Fruit fly (Drosophila melanogaster) whole organism, embryonic: ENCODE data around the gene Fer3HCH.
A peak's percentile ranks its signal among the peaks of the same experiment; 100 is the strongest.

Experiments
- Adf1 ChIP-seq: fragments of 200-800 bp; sonication (Bioruptor generic); IDR thresholded peaks from 2 replicates; pipeline ENCODE4 v1.3.6; 2022; ENCODE audit warnings: missing biosample characterization, missing genetic modification characterization
- Antp ChIP-seq: fragments of 200-800 bp; sonication (Bioruptor generic); optimal IDR thresholded peaks from 3 replicates; lab custom pipeline; 2016; ENCODE audit warnings: missing biosample characterization, missing genetic modification characterization
- Atf3 ChIP-seq: fragments of 200-800 bp; sonication (Bioruptor generic); optimal IDR thresholded peaks from 3 replicates; lab custom pipeline; 2016; ENCODE audit warnings: missing biosample characterization, missing genetic modification characterization
- CG10209 ChIP-seq: fragments of 200-800 bp; sonication (Bioruptor generic); optimal IDR thresholded peaks from 3 replicates; lab custom pipeline; 2017; ENCODE audit warnings: missing biosample characterization, mild to moderate bottlenecking, missing genetic modification characterization, missing genetic modification reagents
- CG10462 ChIP-seq: fragments of 200-800 bp; sonication (Bioruptor generic); optimal IDR thresholded peaks from 2 replicates; lab custom pipeline; 2016; ENCODE audit warnings: missing biosample characterization, missing genetic modification characterization
- CG12104 ChIP-seq: fragments of 200-800 bp; sonication (Bioruptor generic); optimal IDR thresholded peaks from 3 replicates; lab custom pipeline; 2016; ENCODE audit warnings: missing biosample characterization, missing genetic modification characterization
- CG12236 ChIP-seq: fragments of 200-800 bp; sonication (Bioruptor generic); optimal IDR thresholded peaks from 2 replicates; lab custom pipeline; 2016; ENCODE audit warnings: missing biosample characterization, missing genetic modification characterization
- CG12659 ChIP-seq: fragments of 200-800 bp; sonication (Bioruptor generic); optimal IDR thresholded peaks from 3 replicates; lab custom pipeline; 2017; ENCODE audit warnings: mild to moderate bottlenecking, missing biosample characterization, missing genetic modification reagents, missing genetic modification characterization
- CG13287 ChIP-seq: fragments of 200-800 bp; sonication (Bioruptor generic); IDR thresholded peaks from 2 replicates; pipeline ENCODE4 v1.3.6; 2022; ENCODE audit warnings: missing biosample characterization, missing genetic modification characterization; ENCODE audit not compliant: partially characterized antibody
- CG14050 ChIP-seq: fragments of 200-800 bp; sonication (Bioruptor generic); IDR thresholded peaks from 3 replicates; pipeline ENCODE4 v1.3.6; 2022; ENCODE audit warnings: missing biosample characterization, missing genetic modification characterization
- CG1603 ChIP-seq: fragments of 200-800 bp; sonication (Bioruptor generic); optimal IDR thresholded peaks from 2 replicates; lab custom pipeline; 2019; ENCODE audit warnings: missing biosample characterization, mild to moderate bottlenecking, missing genetic modification characterization, moderate library complexity
- CG17829 ChIP-seq: fragments of 200-800 bp; optimal IDR thresholded peaks from 2 replicates; lab custom pipeline; 2019; ENCODE audit warnings: missing biosample characterization, mild to moderate bottlenecking, missing genetic modification characterization, moderate library complexity
- CG18011 ChIP-seq: fragments of 200-800 bp; sonication (Bioruptor generic); optimal IDR thresholded peaks from 2 replicates; lab custom pipeline; 2017; ENCODE audit warnings: missing biosample characterization, missing genetic modification characterization, mild to moderate bottlenecking, moderate library complexity, missing genotype
- CG18619 ChIP-seq: fragments of 200-800 bp; sonication (Bioruptor generic); optimal IDR thresholded peaks from 3 replicates; lab custom pipeline; 2017; ENCODE audit warnings: missing biosample characterization, mild to moderate bottlenecking, missing genetic modification characterization
- CG33557 ChIP-seq: fragments of 200-800 bp; sonication (Bioruptor generic); optimal IDR thresholded peaks from 2 replicates; lab custom pipeline; 2019; ENCODE audit warnings: missing biosample characterization, mild to moderate bottlenecking, missing genetic modification characterization, moderate library complexity
- CG4730 ChIP-seq: fragments of 200-800 bp; sonication (Bioruptor generic); IDR thresholded peaks from 2 replicates; pipeline ENCODE4 v1.3.6; 2022; ENCODE audit warnings: missing biosample characterization, missing genetic modification characterization
- CG5953 ChIP-seq: fragments of 200-800 bp; sonication (Bioruptor generic); IDR thresholded peaks from 2 replicates; pipeline ENCODE4 v1.3.6; 2022; ENCODE audit warnings: missing biosample characterization, missing genetic modification characterization
- CG6254 ChIP-seq: fragments of 200-800 bp; sonication (Bioruptor generic); optimal IDR thresholded peaks from 3 replicates; lab custom pipeline; 2017; ENCODE audit warnings: mild to moderate bottlenecking, missing biosample characterization, missing genetic modification reagents, missing genetic modification characterization
- CG6813 ChIP-seq: fragments of 200-800 bp; sonication (Bioruptor generic); optimal IDR thresholded peaks from 2 replicates; lab custom pipeline; 2017; ENCODE audit warnings: missing biosample characterization, missing genetic modification characterization, mild to moderate bottlenecking, moderate library complexity, missing genetic modification reagents
- CG7357 ChIP-seq: fragments of 200-800 bp; sonication (Bioruptor generic); IDR thresholded peaks from 3 replicates; pipeline ENCODE4 v1.3.6; 2022; ENCODE audit warnings: missing biosample characterization, missing genetic modification characterization
- Dad ChIP-seq: fragments of 200-800 bp; sonication (Bioruptor generic); optimal IDR thresholded peaks from 3 replicates; lab custom pipeline; 2016; ENCODE audit warnings: missing biosample characterization, missing genetic modification characterization
- Elba2 ChIP-seq: fragments of 200-800 bp; sonication (Bioruptor generic); optimal IDR thresholded peaks from 3 replicates; lab custom pipeline; 2016; ENCODE audit warnings: missing biosample characterization, missing genetic modification characterization
- Ets97D ChIP-seq: fragments of 200-800 bp; sonication (Bioruptor generic); optimal IDR thresholded peaks from 3 replicates; lab custom pipeline; 2016; ENCODE audit warnings: missing biosample characterization, missing genetic modification characterization
- Fer1 ChIP-seq: fragments of 200-800 bp; sonication (Bioruptor generic); optimal IDR thresholded peaks from 2 replicates; lab custom pipeline; 2017; ENCODE audit warnings: missing biosample characterization, mild to moderate bottlenecking, missing genetic modification characterization
- Gsc ChIP-seq: fragments of 200-800 bp; sonication (Bioruptor generic); IDR thresholded peaks from 2 replicates; pipeline ENCODE4 v1.3.6; 2022; ENCODE audit warnings: missing biosample characterization, missing genetic modification characterization
- Lpt ChIP-seq: fragments of >200 bp; optimal IDR thresholded peaks from 2 replicates; lab custom pipeline; 2018; ENCODE audit warnings: missing biosample characterization, missing genetic modification characterization
- Meics ChIP-seq: fragments of 200-800 bp; sonication (Bioruptor generic); optimal IDR thresholded peaks from 2 replicates; lab custom pipeline; 2017; ENCODE audit warnings: missing biosample characterization, mild to moderate bottlenecking, missing genetic modification characterization
- NFAT ChIP-seq: fragments of 200-800 bp; sonication (Bioruptor generic); IDR thresholded peaks from 2 replicates; pipeline ENCODE4 v1.3.6; 2022; ENCODE audit warnings: missing biosample characterization, missing genetic modification characterization
- Sry-β ChIP-seq: fragments of 200-800 bp; sonication (Bioruptor generic); optimal IDR thresholded peaks from 2 replicates; lab custom pipeline; 2018; ENCODE audit warnings: missing biosample characterization, mild to moderate bottlenecking, missing genetic modification characterization, moderate library complexity
- al ChIP-seq: fragments of 200-800 bp; sonication (Bioruptor generic); IDR thresholded peaks from 2 replicates; pipeline ENCODE4 v1.3.6; 2022; ENCODE audit warnings: missing biosample characterization, missing genetic modification characterization
- ash1 ChIP-seq: fragments of 200-800 bp; sonication (Bioruptor generic); optimal IDR thresholded peaks from 2 replicates; lab custom pipeline; 2018; ENCODE audit warnings: missing biosample characterization, mild to moderate bottlenecking, missing genetic modification characterization
- btn ChIP-seq: fragments of 200-800 bp; sonication (Bioruptor generic); optimal IDR thresholded peaks from 2 replicates; lab custom pipeline; 2016; ENCODE audit warnings: missing biosample characterization, missing genetic modification characterization
- chif ChIP-seq, 2 experiments: fragments of 200-800 bp; sonication (Bioruptor generic); optimal IDR thresholded peaks; 3 replicates each; lab custom pipeline; 2016; ENCODE audit warnings: missing biosample characterization in 2 of 2, missing genetic modification characterization in 2 of 2
- eyg ChIP-seq: fragments of 200-800 bp; sonication (Bioruptor generic); optimal IDR thresholded peaks from 3 replicates; lab custom pipeline; 2016; ENCODE audit warnings: missing biosample characterization, missing genetic modification characterization
- ftz-f1 ChIP-seq: fragments of 200-800 bp; sonication (Bioruptor generic); optimal IDR thresholded peaks from 2 replicates; lab custom pipeline; 2016; ENCODE audit warnings: missing biosample characterization, missing genetic modification characterization
- ind ChIP-seq: fragments of 200-800 bp; sonication (Bioruptor generic); optimal IDR thresholded peaks from 3 replicates; lab custom pipeline; 2016; ENCODE audit warnings: missing biosample characterization, missing genetic modification characterization
- kay ChIP-seq: fragments of 200-800 bp; sonication (Bioruptor generic); optimal IDR thresholded peaks from 2 replicates; lab custom pipeline; 2016; ENCODE audit warnings: missing biosample characterization, missing genetic modification characterization
- mirr ChIP-seq: fragments of 200-800 bp; sonication (Bioruptor generic); optimal IDR thresholded peaks from 3 replicates; lab custom pipeline; 2018; ENCODE audit warnings: missing biosample characterization, mild to moderate bottlenecking, missing genetic modification characterization
- oc ChIP-seq: fragments of 200-800 bp; sonication (Bioruptor generic); optimal IDR thresholded peaks from 2 replicates; lab custom pipeline; 2018; ENCODE audit warnings: missing biosample characterization, mild to moderate bottlenecking, missing genetic modification characterization, moderate library complexity
- odd ChIP-seq: fragments of 200-800 bp; sonication (Bioruptor generic); optimal IDR thresholded peaks from 2 replicates; lab custom pipeline; 2017; ENCODE audit warnings: missing biosample characterization, mild to moderate bottlenecking, missing genetic modification characterization
- onecut ChIP-seq: fragments of 200-800 bp; sonication (Bioruptor generic); IDR thresholded peaks from 2 replicates; pipeline ENCODE4 v1.3.6; 2022; ENCODE audit warnings: missing biosample characterization, missing genetic modification characterization
- org-1 ChIP-seq: fragments of 200-800 bp; sonication (Bioruptor generic); optimal IDR thresholded peaks from 2 replicates; lab custom pipeline; 2017; ENCODE audit warnings: missing biosample characterization, missing genetic modification characterization
- otp ChIP-seq: fragments of 200-800 bp; sonication (Bioruptor generic); IDR thresholded peaks from 3 replicates; pipeline ENCODE4, ENCODE4 v1.3.6; 2022; ENCODE audit warnings: missing biosample characterization, missing genetic modification characterization
- pum ChIP-seq: fragments of 200-800 bp; sonication (Bioruptor generic); optimal IDR thresholded peaks from 2 replicates; lab custom pipeline; 2016; ENCODE audit warnings: missing biosample characterization, missing genetic modification characterization
- schlank ChIP-seq: fragments of 200-800 bp; sonication (Bioruptor generic); optimal IDR thresholded peaks from 2 replicates; lab custom pipeline; 2018; ENCODE audit warnings: missing biosample characterization, mild to moderate bottlenecking, missing genetic modification characterization
- sqz ChIP-seq: fragments of 200-800 bp; sonication (Bioruptor generic); optimal IDR thresholded peaks from 3 replicates; lab custom pipeline; 2018; ENCODE audit warnings: missing biosample characterization, mild to moderate bottlenecking, missing genetic modification characterization
- stc ChIP-seq: fragments of 200-800 bp; sonication (Bioruptor generic); IDR thresholded peaks from 2 replicates; pipeline ENCODE4 v1.3.6; 2022; ENCODE audit warnings: missing biosample characterization, missing genetic modification characterization
- wdn ChIP-seq: fragments of 200-800 bp; sonication (Bioruptor generic); IDR thresholded peaks from 2 replicates; pipeline ENCODE4 v1.3.6; 2022; ENCODE audit warnings: missing biosample characterization, missing genetic modification characterization
- wor ChIP-seq: fragments of 200-800 bp; sonication (Bioruptor generic); IDR thresholded peaks from 2 replicates; pipeline ENCODE4 v1.3.6; 2022; ENCODE audit warnings: missing biosample characterization, missing genetic modification characterization
- zfh1 ChIP-seq: fragments of 200-800 bp; sonication (Bioruptor generic); IDR thresholded peaks from 3 replicates; pipeline ENCODE4 v1.3.6; 2022; ENCODE audit warnings: missing biosample characterization, missing genetic modification characterization

Fer3HCH gene

dm6 chrX:13131063-13131773 lies 23.2 kb upstream of the Fer3HCH start (continued):
- TF ChIP-seq CG1603 (tag; lab: Kevin White, UChicago) (peak; percentile 99), CG7357 (peak; percentile 95), Ets97D (GFP tag; lab: Kevin White, UChicago) (peak; percentile 94), ind (GFP tag; lab: Kevin White, UChicago) (peak; percentile 100), ftz-f1 (peak; percentile 96), CG6254 (peak; percentile 94), Adf1 (GFP tag; lab: Robert Waterston, UW) (peak; percentile 94), Sry-β (GFP tag; lab: Kevin White, UChicago) (peak; percentile 58), eyg (GFP tag; lab: Kevin White, UChicago) (peak; percentile 98), CG10462 (peak; percentile 98), CG6813 (peak; percentile 99), CG12104 (GFP tag; lab: Kevin White, UChicago) (peak; percentile 97), CG13287 (GFP tag; lab: Robert Waterston, UW) (peak; percentile 64; the same call in 1 of the 2 replicates), NFAT (GFP tag; lab: Robert Waterston, UW) (peak; percentile 99), CG33557 (GFP tag; lab: Kevin White, UChicago) (peak; percentile 93), Elba2 (peak; percentile 70), wdn (GFP tag; lab: Robert Waterston, UW) (peak; percentile 99), CG18011 (GFP tag; lab: Kevin White, UChicago) (peak; percentile 93), sqz (GFP tag; lab: Kevin White, UChicago) (peak; percentile 94), CG12659 (GFP tag; lab: Kevin White, UChicago) (peak; percentile 99), zfh1 (GFP tag; lab: Robert Waterston, UW) (peak; percentile 100), al (GFP tag; lab: Robert Waterston, UW) (peak; percentile 99), CG12236 (GFP tag; lab: Kevin White, UChicago) (peak; percentile 98), Antp (peak; percentile 100), wor (GFP tag; lab: Robert Waterston, UW) (peak; percentile 97), CG10209 (GFP tag; lab: Kevin White, UChicago) (peak; percentile 99), stc (peak; percentile 99), org-1 (GFP tag; lab: Kevin White, UChicago) (peak; percentile 99), otp (GFP tag; lab: Robert Waterston, UW) (peak; percentile 99), onecut (GFP tag; lab: Robert Waterston, UW) (peak; percentile 98), CG5953 (peak; percentile 99), schlank (peak; percentile 99), kay (peak; percentile 99), Atf3 (GFP tag; lab: Kevin White, UChicago) (peak; percentile 99), mirr (GFP tag; lab: Kevin White, UChicago) (peak; percentile 98), odd (GFP tag; lab: Kevin White, UChicago) (peak; percentile 98), ash1 (peak; percentile 98), CG14050 (GFP tag; lab: Robert Waterston, UW) (peak; percentile 99), oc (tag; lab: Kevin White, UChicago) (peak; percentile 98), pum (peak; percentile 99), CG18619 (GFP tag; lab: Kevin White, UChicago) (peak; percentile 99), Dad (GFP tag; lab: Kevin White, UChicago) (peak; percentile 99), Fer1 (GFP tag; lab: Kevin White, UChicago) (peak; percentile 99), Gsc (GFP tag; lab: Robert Waterston, UW) (peak; percentile 97), btn (GFP tag; lab: Kevin White, UChicago) (peak; percentile 98), CG17829 (tag; lab: Kevin White, UChicago) (peak; percentile 98), Meics (GFP tag; lab: Kevin White, UChicago) (peak; percentile 99), chif (GFP tag; optimal IDR thresholded peaks at IDR 0.05; lab: Kevin White, UChicago) (peak; percentile 99), Lpt (GFP tag; lab: Kevin White, UChicago) (no peak), CG4730 (GFP tag; lab: Robert Waterston, UW) (peak; percentile 99)
